Worm (Caenorhabditis elegans): ENCODE results near the gene F13H10.5.
"Not testable (repeated sequence)": the region's sequence is repeated elsewhere in the genome, so short reads cannot be mapped to it uniquely, and the experiment has no call there.

F13H10.5 gene

DNA sequence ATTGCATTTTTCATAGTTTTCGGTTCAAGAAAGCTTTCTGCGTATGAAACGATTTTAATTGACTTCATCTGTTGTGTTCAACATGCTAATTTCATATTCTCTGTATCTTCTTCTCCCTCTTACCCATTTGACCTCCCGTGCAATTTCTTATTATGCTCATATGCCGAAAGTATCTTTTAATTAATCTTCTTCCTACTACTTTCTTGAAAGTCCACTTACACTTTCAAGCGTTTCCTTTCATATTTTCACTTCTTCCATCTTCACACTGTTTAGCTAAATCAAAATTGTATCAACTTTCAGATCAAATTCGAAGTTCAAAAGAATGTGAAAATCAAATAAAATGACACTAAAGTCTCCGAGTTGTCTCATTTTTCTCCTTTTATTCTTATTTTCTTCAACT, at the start of gene F13H10.5:
Gene F13H10.5, plus strand, starts transcription at position 301 of the 400 bp plus-strand sequence.
- no peak for TF ChIP-seq skn-1 (tag; optimal IDR thresholded peaks at IDR 0.05)
- no peak for TF ChIP-seq pha-4 (tag; optimal IDR thresholded peaks at IDR 0.05)
- TF ChIP-seq egl-5 (tag; optimal IDR thresholded peaks at IDR 0.05) = no peak
- TF ChIP-seq nhr-23 (tag; optimal IDR thresholded peaks at IDR 0.05) = no peak
- TF ChIP-seq nhr-25 (tag; optimal IDR thresholded peaks at IDR 0.05) = no peak
- TF ChIP-seq elt-1 (tag; optimal IDR thresholded peaks at IDR 0.05) = no peak
- TF ChIP-seq mml-1 (tag; optimal IDR thresholded peaks at IDR 0.05) = no peak
- no peak for TF ChIP-seq nhr-12 (tag; optimal IDR thresholded peaks at IDR 0.05)
- no peak for TF ChIP-seq snpc-4 (tag; optimal IDR thresholded peaks at IDR 0.05)
- TF ChIP-seq eor-1 (tag; optimal IDR thresholded peaks at IDR 0.05) = no peak
- no peak for TF ChIP-seq pqm-1 (tag; optimal IDR thresholded peaks at IDR 0.05)
- no peak for TF ChIP-seq ceh-9 (tag; optimal IDR thresholded peaks at IDR 0.05)
- no peak for TF ChIP-seq nhr-28 (tag; optimal IDR thresholded peaks at IDR 0.05)
- no peak for TF ChIP-seq ztf-4 (tag; optimal IDR thresholded peaks at IDR 0.05)
- TF ChIP-seq sea-2 (GFP tag; optimal IDR thresholded peaks at IDR 0.05) = no peak
- TF ChIP-seq elt-3 (tag; optimal IDR thresholded peaks at IDR 0.05) = no peak

DNA sequence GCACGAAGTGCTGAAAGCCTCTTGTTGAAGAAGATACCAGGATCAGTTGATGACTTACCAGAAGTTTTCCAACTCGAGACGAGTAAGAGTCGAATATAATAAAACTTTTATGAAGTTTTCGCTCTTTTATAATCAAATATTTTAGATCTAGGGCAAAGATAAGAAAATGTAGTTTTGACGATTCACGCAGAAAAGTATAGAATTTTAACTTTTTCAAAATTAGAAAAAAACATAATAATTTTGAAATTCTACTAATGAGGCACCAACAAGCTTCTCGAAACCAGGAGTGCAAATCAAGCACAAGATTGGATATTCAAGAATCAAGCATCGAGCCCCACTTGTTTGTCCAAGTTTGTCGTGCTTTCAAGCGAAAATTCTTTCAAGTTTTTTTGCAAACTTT, 42.0 kb upstream of the F13H10.5 start, which contains the start of gene Y69E1A.1:
Gene Y69E1A.1, minus strand, starts transcription at position 101 of the 400 bp plus-strand sequence.
- TF ChIP-seq nhr-23 (tag; optimal IDR thresholded peaks at IDR 0.05) = no peak
- no peak for TF ChIP-seq nhr-76 (tag; optimal IDR thresholded peaks at IDR 0.05)
- no peak for TF ChIP-seq ztf-4 (tag; optimal IDR thresholded peaks at IDR 0.05)
- no peak for TF ChIP-seq lin-39 (tag; optimal IDR thresholded peaks at IDR 0.05)
- no peak for TF ChIP-seq egl-5 (tag; optimal IDR thresholded peaks at IDR 0.05)
- no peak for TF ChIP-seq nhr-43 (tag; optimal IDR thresholded peaks at IDR 0.05; ENCODE audit: poor library complexity, severe bottlenecking)
- TF ChIP-seq fos-1 (tag; optimal IDR thresholded peaks at IDR 0.05) = no peak
- no peak for TF ChIP-seq eor-1 (tag; optimal IDR thresholded peaks at IDR 0.05)
- TF ChIP-seq ceh-82 (tag; optimal IDR thresholded peaks at IDR 0.05) = no peak
- no peak for TF ChIP-seq ZK546.5 (tag; optimal IDR thresholded peaks at IDR 0.05)
- TF ChIP-seq lin-15B (tag; optimal IDR thresholded peaks at IDR 0.05) = no peak
- TF ChIP-seq nhr-25 (tag; optimal IDR thresholded peaks at IDR 0.05) = no peak
- TF ChIP-seq ceh-16 (tag; optimal IDR thresholded peaks at IDR 0.05) = no peak

DNA sequence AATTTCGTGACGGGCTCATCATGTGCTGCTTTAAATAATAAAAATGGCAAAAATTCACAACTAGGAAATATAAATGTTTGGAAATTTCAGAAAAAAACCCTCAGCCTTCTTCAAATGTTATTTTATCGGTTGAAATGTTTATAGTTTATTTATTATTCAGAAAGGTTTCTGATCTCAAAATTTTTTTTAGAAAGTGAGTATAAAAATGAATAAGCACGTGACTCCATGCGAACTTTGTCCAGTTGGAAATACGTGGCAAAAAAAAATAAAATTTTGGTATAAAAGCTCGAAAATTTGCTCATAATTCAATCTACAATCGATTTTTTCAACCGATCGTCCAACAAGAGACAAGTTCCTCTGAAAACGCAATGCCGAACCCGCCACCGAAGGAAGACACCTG, 41.3 kb upstream of the F13H10.5 start, which contains the start of gene nsph-3.1:
Gene nsph-3.1, plus strand, starts transcription at position 301 of the 400 bp plus-strand sequence.
- TF ChIP-seq fkh-2 (tag; optimal IDR thresholded peaks at IDR 0.05) = no peak

DNA sequence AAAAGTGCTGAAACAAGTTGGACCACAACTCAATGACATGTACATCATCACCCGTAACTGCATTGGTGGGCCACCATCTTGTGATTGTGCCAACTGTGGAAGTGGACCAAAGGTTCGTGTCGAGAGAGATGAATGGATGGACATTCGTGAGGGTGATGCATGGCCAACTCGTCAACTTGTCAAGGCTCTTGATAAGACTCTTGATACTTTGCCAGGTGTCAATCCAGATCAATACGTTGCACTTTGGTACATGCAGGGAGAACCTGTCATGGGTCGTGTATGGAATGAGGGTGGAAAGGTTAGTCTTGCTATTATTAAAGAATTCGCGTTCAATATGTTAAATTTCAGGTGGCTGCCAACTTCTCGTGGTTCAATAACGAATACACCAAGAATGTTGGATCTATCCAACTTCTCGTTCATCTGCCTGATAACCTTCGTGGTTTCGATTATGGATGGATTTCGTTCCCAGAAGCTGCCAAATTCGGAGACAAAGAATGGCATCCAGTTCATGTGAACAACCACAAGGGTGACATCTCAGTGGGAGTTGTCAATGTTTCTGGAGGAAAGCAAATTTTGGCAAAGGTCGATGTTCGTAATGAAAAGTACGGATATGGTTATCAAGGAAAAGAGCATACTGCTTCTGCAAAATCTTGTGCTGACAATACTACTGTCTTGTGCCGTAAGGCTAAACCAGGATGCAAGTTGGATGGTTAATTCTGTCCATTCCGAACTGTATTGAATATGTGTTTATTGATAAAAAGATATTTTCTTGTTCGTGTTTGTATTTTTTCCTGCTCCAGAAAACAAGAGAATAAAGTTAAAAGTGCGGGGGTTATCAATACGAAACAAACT, 40.2 kb upstream of the F13H10.5 start:
- TF ChIP-seq nhr-11 (tag; optimal IDR thresholded peaks at IDR 0.05) (no peak), nhr-43 (tag; optimal IDR thresholded peaks at IDR 0.05; ENCODE audit: poor library complexity, severe bottlenecking) (peak; percentile 41)

DNA sequence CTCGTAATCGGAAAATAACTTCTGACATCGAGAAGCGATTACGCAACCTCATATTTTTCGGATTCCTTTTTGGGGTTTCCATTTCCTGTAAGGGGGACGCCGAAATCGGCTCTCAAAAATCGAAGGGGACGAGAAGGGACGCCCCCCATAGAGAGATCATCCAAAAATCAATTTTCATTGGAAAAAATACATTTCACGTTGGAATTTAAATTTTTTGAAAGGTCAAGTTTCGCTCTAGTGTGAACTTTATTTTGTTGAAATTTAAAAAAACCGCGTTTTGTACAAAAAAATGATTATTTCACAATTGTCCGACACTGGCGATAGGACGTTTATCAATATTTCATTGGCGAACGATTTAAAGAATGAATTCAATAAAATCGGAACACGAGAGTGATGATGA, 38.8 kb upstream of the F13H10.5 start, which contains the start of gene Y69E1A.3:
Gene Y69E1A.3, plus strand, starts transcription at position 301 of the 400 bp plus-strand sequence.
- TF ChIP-seq R02D3.7 (tag; optimal IDR thresholded peaks at IDR 0.05) (no peak), ceh-16 (tag; optimal IDR thresholded peaks at IDR 0.05) (no peak), nhr-23 (tag; optimal IDR thresholded peaks at IDR 0.05) (no peak), unc-62 (GFP tag; optimal IDR thresholded peaks at IDR 0.05) (no peak), elt-3 (tag; optimal IDR thresholded peaks at IDR 0.05) (no peak), nhr-12 (tag; optimal IDR thresholded peaks at IDR 0.05) (no peak)

DNA sequence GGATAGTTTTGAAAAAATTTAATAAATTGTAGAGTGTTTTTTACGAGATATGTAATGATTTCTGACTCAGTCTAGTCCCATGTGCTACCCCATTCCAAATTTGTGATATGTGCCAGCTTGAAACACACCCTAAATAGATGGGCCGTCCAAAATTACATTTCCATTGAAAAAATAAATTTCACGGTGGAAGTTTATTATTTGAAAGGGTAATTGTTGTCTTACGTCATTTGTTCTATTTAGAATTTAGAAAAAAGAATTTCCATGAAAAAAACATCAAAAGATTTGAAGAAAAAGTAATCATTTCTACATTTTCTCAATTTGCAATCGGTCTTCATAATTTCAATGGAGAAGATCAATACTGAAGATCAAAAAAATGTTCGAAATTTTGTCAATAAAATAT, 35.8 kb upstream of the F13H10.5 start, which contains the start of gene Y69E1A.4:
Gene Y69E1A.4, plus strand, starts transcription at position 301 of the 400 bp plus-strand sequence.
- not testable (repeated sequence) for TF ChIP-seq nhr-237, fos-1, lin-39 (tag; optimal IDR thresholded peaks at IDR 0.05)

Measured in whole organism, L3 larva.